Worm (Caenorhabditis elegans): ENCODE results near the gene mans-3.

The mans-3 gene

DNA sequence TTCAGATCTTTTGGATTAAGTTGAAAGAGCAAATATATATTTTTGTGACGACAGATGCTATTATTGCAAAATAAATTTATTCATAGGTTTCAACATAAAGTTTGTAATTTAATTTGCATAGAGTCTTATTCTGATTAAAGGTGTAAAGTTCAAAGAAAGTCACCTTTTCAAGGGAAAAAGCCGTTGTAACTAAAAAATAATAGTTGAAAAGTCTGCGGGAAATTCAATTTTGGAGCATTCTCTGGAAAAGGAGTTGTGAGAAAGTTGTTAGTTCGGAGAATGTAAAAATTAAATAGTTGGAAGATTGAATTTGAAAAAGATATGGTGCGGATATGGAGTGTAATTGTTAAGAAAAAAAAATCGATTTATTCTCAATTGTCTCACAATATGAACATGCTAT lies 1.1 kb upstream of the mans-3 start:
- no peak for TF ChIP-seq ahr-1 (tag; optimal IDR thresholded peaks at IDR 0.05)
- TF ChIP-seq nhr-11 (tag; optimal IDR thresholded peaks at IDR 0.05), result no peak
- no peak for TF ChIP-seq fkh-6 (tag; optimal IDR thresholded peaks at IDR 0.05)
- no peak for TF ChIP-seq ztf-16 (tag; optimal IDR thresholded peaks at IDR 0.05)
- no peak for TF ChIP-seq unc-86 (tag; optimal IDR thresholded peaks at IDR 0.05)
- TF ChIP-seq pha-2 (tag; optimal IDR thresholded peaks at IDR 0.05), result no peak
- TF ChIP-seq hlh-8 (tag; optimal IDR thresholded peaks at IDR 0.05), result no peak
- TF ChIP-seq hlh-6 (tag; optimal IDR thresholded peaks at IDR 0.05), result no peak
- no peak for TF ChIP-seq npax-4 (tag; optimal IDR thresholded peaks at IDR 0.05)
- no peak for TF ChIP-seq C38D4.7 (GFP tag; optimal IDR thresholded peaks at IDR 0.05)

DNA sequence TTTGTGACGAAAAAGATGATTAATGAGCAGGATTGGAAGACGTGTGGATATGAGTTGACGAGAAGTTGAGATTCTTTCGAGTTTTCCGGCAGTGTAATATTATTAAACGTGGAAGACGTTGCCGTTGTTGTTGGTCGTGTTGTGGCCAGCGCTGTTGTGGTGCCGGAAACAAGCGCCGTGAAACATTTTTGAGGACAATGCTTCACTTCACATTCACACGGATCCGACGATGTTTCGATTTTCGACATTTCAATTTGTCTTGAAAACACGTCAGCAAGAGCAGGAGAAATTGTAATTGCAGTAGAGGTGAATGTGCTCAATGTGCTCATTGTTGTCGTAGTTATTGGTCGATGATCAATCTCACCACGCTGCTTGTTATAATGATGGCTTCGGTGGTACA lies 3.6 kb downstream of the mans-3 start:
- TF ChIP-seq npax-4 (tag; optimal IDR thresholded peaks at IDR 0.05), result no peak
- TF ChIP-seq madf-2 (tag; optimal IDR thresholded peaks at IDR 0.05), result no peak
- no peak for TF ChIP-seq ceh-31 (tag; optimal IDR thresholded peaks at IDR 0.05)
- no peak for TF ChIP-seq che-1 (tag; optimal IDR thresholded peaks at IDR 0.05)
- no peak for TF ChIP-seq K02D7.2 (tag; optimal IDR thresholded peaks at IDR 0.05)
- TF ChIP-seq hlh-8 (tag; optimal IDR thresholded peaks at IDR 0.05), result no peak
- TF ChIP-seq ceh-45 (GFP tag; IDR thresholded peaks at IDR 0.05), result no peak
- no peak for TF ChIP-seq ceh-2 (tag; optimal IDR thresholded peaks at IDR 0.05)
- TF ChIP-seq pha-4 (tag; optimal IDR thresholded peaks at IDR 0.05), result no peak
- TF ChIP-seq C08G9.2 (tag; optimal IDR thresholded peaks at IDR 0.05), result no peak
- no peak for TF ChIP-seq unc-55 (GFP tag; optimal IDR thresholded peaks at IDR 0.05)
- TF ChIP-seq Y22D7AL.16 (tag; optimal IDR thresholded peaks at IDR 0.05), result no peak
- TF ChIP-seq F13H6.1 (tag; optimal IDR thresholded peaks at IDR 0.05), result no peak
- no peak for TF ChIP-seq ets-4 (tag; optimal IDR thresholded peaks at IDR 0.05)
- no peak for TF ChIP-seq ceh-18 (tag; optimal IDR thresholded peaks at IDR 0.05)
- TF ChIP-seq dve-1 (tag; optimal IDR thresholded peaks at IDR 0.05), result no peak
- TF ChIP-seq pax-1 (tag; optimal IDR thresholded peaks at IDR 0.05), result no peak
- TF ChIP-seq ceh-48 (tag; optimal IDR thresholded peaks at IDR 0.05), result no peak
- no peak for TF ChIP-seq ceh-22 (tag; optimal IDR thresholded peaks at IDR 0.05)

DNA sequence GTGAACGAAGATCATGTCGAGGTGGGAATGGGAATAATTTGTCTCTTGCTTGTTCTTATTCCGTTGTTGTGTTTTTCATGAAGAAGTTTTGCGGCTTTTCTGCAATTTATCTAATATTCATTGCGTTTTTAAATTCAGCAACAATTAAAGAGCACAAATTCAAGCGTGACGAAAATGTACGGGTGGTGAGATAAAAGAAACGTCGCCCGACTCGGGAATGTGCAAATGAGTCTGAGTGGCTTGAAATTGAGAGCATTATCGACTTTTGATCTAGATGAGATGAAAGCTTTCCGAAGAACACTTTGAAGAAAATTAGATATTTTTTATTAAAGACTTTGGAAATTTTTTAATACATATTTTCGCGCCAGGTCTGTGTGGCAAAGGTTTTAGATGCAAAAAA lies 5.9 kb downstream of the mans-3 start, which contains the start of gene T03G11.10:
Gene T03G11.10 (minus strand): TSS at position 101 of the 400 bp plus-strand sequence.
- TF ChIP-seq tbx-7 (tag; optimal IDR thresholded peaks at IDR 0.05) (no peak), npax-4 (tag; optimal IDR thresholded peaks at IDR 0.05) (no peak)

DNA sequence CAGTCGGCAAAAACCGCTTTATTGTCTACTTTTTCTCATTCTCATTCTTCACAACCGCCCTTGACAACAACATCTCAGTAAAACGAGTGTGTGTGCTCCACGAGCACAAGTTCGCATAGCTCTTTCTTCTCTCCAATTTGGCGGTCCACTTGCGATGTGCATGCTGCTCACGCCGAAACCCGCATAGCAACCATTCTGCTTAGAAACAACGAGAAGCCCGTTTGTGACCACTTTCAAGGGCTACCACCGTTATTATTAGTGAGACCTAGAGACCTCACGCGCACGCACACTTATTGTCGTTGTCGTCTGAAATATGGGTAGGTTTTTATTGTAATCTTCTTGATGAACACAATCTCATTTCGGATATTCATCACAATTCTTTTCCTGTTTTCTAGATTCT lies 9.1 kb downstream of the mans-3 start, which contains the start of gene zchc-1A:
Gene zchc-1A (plus strand): TSS at position 114 of the 400 bp plus-strand sequence.
- TF ChIP-seq ceh-19 (GFP tag; optimal IDR thresholded peaks at IDR 0.05), result no peak
- TF ChIP-seq dve-1 (tag; optimal IDR thresholded peaks at IDR 0.05), result no peak
- TF ChIP-seq Y22D7AL.16 (tag; optimal IDR thresholded peaks at IDR 0.05), result no peak
- no peak for TF ChIP-seq lim-6 (tag; optimal IDR thresholded peaks at IDR 0.05)
- no peak for TF ChIP-seq fkh-6 (tag; optimal IDR thresholded peaks at IDR 0.05)
- no peak for TF ChIP-seq pag-3 (tag; optimal IDR thresholded peaks at IDR 0.05; ENCODE audit: borderline replicate concordance)
- no peak for TF ChIP-seq ceh-2 (tag; optimal IDR thresholded peaks at IDR 0.05)
- no peak for TF ChIP-seq eyg-1 (tag; optimal IDR thresholded peaks at IDR 0.05)
- TF ChIP-seq lin-11 (tag; optimal IDR thresholded peaks at IDR 0.05), result no peak
- TF ChIP-seq sox-4 (tag; optimal IDR thresholded peaks at IDR 0.05), result no peak
- no peak for TF ChIP-seq ama-1 (optimal IDR thresholded peaks at IDR 0.05)
- no peak for TF ChIP-seq ceh-31 (tag; optimal IDR thresholded peaks at IDR 0.05)

DNA sequence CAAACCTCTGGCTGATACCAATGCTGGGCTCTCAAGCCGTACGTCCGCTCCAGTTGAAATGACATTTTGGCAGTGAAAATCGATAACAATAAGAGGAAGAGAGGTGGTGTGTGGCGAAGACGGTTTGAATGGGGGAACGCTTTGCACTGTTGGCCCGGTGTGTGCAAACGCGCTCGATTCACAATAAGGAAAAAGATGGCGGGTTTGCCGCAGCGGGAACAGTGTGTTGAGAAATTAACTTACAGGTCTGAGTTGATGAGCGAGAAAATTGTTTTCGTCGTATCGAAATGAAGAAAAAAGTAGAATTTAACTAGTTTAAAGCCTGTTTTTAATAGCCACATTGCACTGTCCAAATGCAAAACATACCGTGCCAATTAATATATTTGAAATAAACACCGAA lies 13.9 kb downstream of the mans-3 start, which contains the start of gene metl-9:
Gene metl-9 (minus strand): TSS at position 101 of the 400 bp plus-strand sequence.
- no peak for TF ChIP-seq ttx-3 (tag; optimal IDR thresholded peaks at IDR 0.05)
- no peak for TF ChIP-seq elt-4 (tag; optimal IDR thresholded peaks at IDR 0.05)
- no peak for TF ChIP-seq unc-42 (tag; optimal IDR thresholded peaks at IDR 0.05)
- no peak for TF ChIP-seq ama-1 (optimal IDR thresholded peaks at IDR 0.05)
- TF ChIP-seq hlh-15 (tag; optimal IDR thresholded peaks at IDR 0.05), result no peak
- TF ChIP-seq tbx-7 (tag; optimal IDR thresholded peaks at IDR 0.05), result no peak
- TF ChIP-seq pag-3 (tag; optimal IDR thresholded peaks at IDR 0.05; ENCODE audit: borderline replicate concordance), result no peak
- TF ChIP-seq ceh-24 (tag; optimal IDR thresholded peaks at IDR 0.05), result no peak
- no peak for TF ChIP-seq pha-2 (tag; optimal IDR thresholded peaks at IDR 0.05)
- TF ChIP-seq unc-3 (GFP tag; conservative IDR thresholded peaks at IDR 0.05), result no peak
- no peak for TF ChIP-seq unc-3 (tag; optimal IDR thresholded peaks at IDR 0.05)
- no peak for TF ChIP-seq nhr-232 (tag; optimal IDR thresholded peaks at IDR 0.05)
- no peak for TF ChIP-seq ceh-9 (tag; optimal IDR thresholded peaks at IDR 0.05)
- TF ChIP-seq zip-5 (tag; optimal IDR thresholded peaks at IDR 0.05), result no peak
- TF ChIP-seq fkh-10 (GFP tag; optimal IDR thresholded peaks at IDR 0.05), result no peak

All from whole organism, late embryonic.